Fruit fly (Drosophila melanogaster) whole organism, embryonic: Measurements from ENCODE around the gene CG14022.
A peak's percentile ranks its signal among the peaks of the same experiment; 100 is the strongest.

ENCODE experiments used
- Antp ChIP-seq: fragments of 200-800 bp; sonication (Bioruptor generic); optimal IDR thresholded peaks from 3 replicates; lab custom pipeline; 2016; ENCODE audit warnings: missing biosample characterization, missing genetic modification characterization
- Bteb2 ChIP-seq: fragments of 200-800 bp; sonication (Bioruptor generic); optimal IDR thresholded peaks from 2 replicates; lab custom pipeline; 2016; ENCODE audit warnings: missing biosample characterization, missing genetic modification characterization
- CG11504 ChIP-seq: fragments of 200-800 bp; sonication (Bioruptor generic); optimal IDR thresholded peaks from 3 replicates; lab custom pipeline; 2019; ENCODE audit warnings: missing biosample characterization, mild to moderate bottlenecking, missing genetic modification characterization, moderate library complexity
- CG16815 ChIP-seq: fragments of 200-800 bp; sonication (Bioruptor generic); optimal IDR thresholded peaks from 3 replicates; lab custom pipeline; 2017; ENCODE audit warnings: missing biosample characterization, mild to moderate bottlenecking, missing genetic modification characterization
- CG17912 ChIP-seq: fragments of 200-800 bp; sonication (Bioruptor generic); optimal IDR thresholded peaks from 2 replicates; lab custom pipeline; 2018; ENCODE audit warnings: missing biosample characterization, mild to moderate bottlenecking, missing genetic modification characterization
- CG1832 ChIP-seq: fragments of 200-800 bp; sonication (Bioruptor generic); optimal IDR thresholded peaks from 2 replicates; lab custom pipeline; 2017; ENCODE audit warnings: missing biosample characterization, mild to moderate bottlenecking, missing genetic modification characterization, inconsistent platforms
- CG2678 ChIP-seq: fragments of 200-800 bp; sonication (Bioruptor generic); optimal IDR thresholded peaks from 3 replicates; lab custom pipeline; 2019; ENCODE audit warnings: missing biosample characterization, mild to moderate bottlenecking, missing genetic modification characterization, moderate library complexity
- CG34224 ChIP-seq: fragments of 200-800 bp; sonication (Bioruptor generic); IDR thresholded peaks from 3 replicates; pipeline ENCODE4 v1.3.6; 2022; ENCODE audit warnings: missing biosample characterization, missing genetic modification characterization; ENCODE audit not compliant: partially characterized antibody
- CG3995 ChIP-seq: fragments of 200-800 bp; sonication (Bioruptor generic); optimal IDR thresholded peaks from 3 replicates; lab custom pipeline; 2016; ENCODE audit warnings: missing biosample characterization, missing genetic modification characterization
- CG6175 ChIP-seq: fragments of 200-800 bp; sonication (Bioruptor generic); IDR thresholded peaks from 3 replicates; pipeline ENCODE4 v1.3.6; 2022; ENCODE audit warnings: missing biosample characterization, missing genetic modification characterization
- CG7271 ChIP-seq: fragments of 200-800 bp; sonication (Bioruptor generic); optimal IDR thresholded peaks from 2 replicates; lab custom pipeline; 2018; ENCODE audit warnings: missing biosample characterization, mild to moderate bottlenecking, missing genetic modification characterization, moderate library complexity
- CG8290 ChIP-seq, 3 experiments: fragments of 200-800 bp; sonication (Bioruptor generic); optimal IDR thresholded peaks; 2 replicates each; lab custom pipeline; 2016 to 2019; ENCODE audit warnings: missing biosample characterization in 3 of 3, missing genetic modification characterization in 3 of 3, mild to moderate bottlenecking in 2 of 3, moderate library complexity in 1 of 3
- CG9609 ChIP-seq: fragments of 200-800 bp; sonication (Bioruptor generic); optimal IDR thresholded peaks from 3 replicates; lab custom pipeline; 2016; ENCODE audit warnings: missing biosample characterization, missing genetic modification characterization
- Dp ChIP-seq: fragments of 200-800 bp; sonication (Bioruptor generic); optimal IDR thresholded peaks from 2 replicates; lab custom pipeline; 2018; ENCODE audit warnings: missing biosample characterization, mild to moderate bottlenecking, missing genetic modification characterization, moderate library complexity
- Dref ChIP-seq: fragments of 200-800 bp; sonication (Bioruptor generic); IDR thresholded peaks from 2 replicates; pipeline ENCODE4 v1.3.6; 2022; ENCODE audit warnings: missing biosample characterization, missing genetic modification characterization
- H2.0 ChIP-seq: fragments of 200-800 bp; sonication (Bioruptor generic); IDR thresholded peaks from 2 replicates; pipeline ENCODE4 v1.3.6; 2022; ENCODE audit warnings: missing biosample characterization, missing genetic modification characterization
- Oli ChIP-seq: fragments of 200-800 bp; sonication (Bioruptor generic); optimal IDR thresholded peaks from 2 replicates; lab custom pipeline; 2018; ENCODE audit warnings: missing biosample characterization, mild to moderate bottlenecking, missing genetic modification characterization, moderate library complexity
- Pdp1 ChIP-seq, 2 experiments: fragments of 200-800 bp; sonication (Bioruptor generic); optimal IDR thresholded peaks; 3 replicates each; lab custom pipeline; 2016; ENCODE audit warnings: missing biosample characterization in 2 of 2, missing genetic modification characterization in 2 of 2, mild to moderate bottlenecking in 1 of 2, moderate library complexity in 1 of 2
- Ptx1 ChIP-seq: fragments of 200-800 bp; sonication (Bioruptor generic); IDR thresholded peaks from 2 replicates; pipeline ENCODE4 v1.3.6; 2022; ENCODE audit warnings: missing biosample characterization, missing genetic modification characterization
- Sox102F ChIP-seq: fragments of 200-800 bp; sonication (Bioruptor generic); optimal IDR thresholded peaks from 2 replicates; lab custom pipeline; 2018; ENCODE audit warnings: missing biosample characterization, mild to moderate bottlenecking, missing genetic modification characterization, moderate library complexity
- Usf ChIP-seq: fragments of 200-800 bp; sonication (Bioruptor generic); optimal IDR thresholded peaks from 2 replicates; lab custom pipeline; 2017; ENCODE audit warnings: missing genotype, missing biosample characterization, missing genetic modification characterization
- bbx ChIP-seq: fragments of 200-800 bp; sonication (Bioruptor generic); IDR thresholded peaks from 2 replicates; pipeline ENCODE4 v1.3.6; 2022; ENCODE audit warnings: missing biosample characterization, missing genetic modification characterization; ENCODE audit not compliant: partially characterized antibody
- bsh ChIP-seq, 2 experiments: fragments of 200-800 bp; sonication (Bioruptor generic); optimal IDR thresholded peaks; 2 replicates each; lab custom pipeline; 2017 to 2018; ENCODE audit warnings: mild to moderate bottlenecking in 2 of 2, missing biosample characterization in 2 of 2, missing genetic modification characterization in 2 of 2, moderate library complexity in 1 of 2
- cwo ChIP-seq: fragments of 200-800 bp; sonication (Bioruptor generic); optimal IDR thresholded peaks from 3 replicates; lab custom pipeline; 2017; ENCODE audit warnings: missing biosample characterization, missing genetic modification characterization, mild to moderate bottlenecking, moderate library complexity, missing genetic modification reagents
- dmrt99B ChIP-seq: fragments of 200-800 bp; sonication (Bioruptor generic); optimal IDR thresholded peaks from 2 replicates; lab custom pipeline; 2018; ENCODE audit warnings: missing biosample characterization, mild to moderate bottlenecking, missing genetic modification characterization, moderate library complexity
- dpn ChIP-seq, 2 experiments: fragments of 200-800 bp; sonication (Bioruptor generic); optimal IDR thresholded peaks; 3 replicates each; lab custom pipeline; 2016; ENCODE audit warnings: missing biosample characterization in 2 of 2, missing genetic modification characterization in 2 of 2
- gem ChIP-seq: fragments of 200-800 bp; sonication (Bioruptor generic); optimal IDR thresholded peaks from 2 replicates; lab custom pipeline; 2019; ENCODE audit warnings: missing biosample characterization, mild to moderate bottlenecking, missing genetic modification characterization, moderate library complexity
- ken ChIP-seq: fragments of 200-800 bp; sonication (Bioruptor generic); IDR thresholded peaks from 3 replicates; pipeline ENCODE4 v1.3.6; 2022; ENCODE audit warnings: missing biosample characterization, missing genetic modification characterization
- pnt ChIP-seq: fragments of 200-800 bp; sonication (Bioruptor generic); optimal IDR thresholded peaks from 3 replicates; lab custom pipeline; 2016; ENCODE audit warnings: missing biosample characterization, missing genetic modification characterization
- row ChIP-seq: fragments of 200-800 bp; sonication (Bioruptor generic); IDR thresholded peaks from 3 replicates; pipeline ENCODE4 v1.3.6; 2022; ENCODE audit warnings: missing biosample characterization, missing genetic modification characterization
- sens ChIP-seq: fragments of 200-800 bp; sonication (Bioruptor generic); peaks from one replicate; lab custom pipeline; 2016; ENCODE audit warnings: missing biosample characterization, missing genetic modification characterization
- sens-2 ChIP-seq: fragments of 200-800 bp; sonication (Bioruptor generic); IDR thresholded peaks from 2 replicates; pipeline ENCODE4 v1.3.6; 2022; ENCODE audit warnings: missing biosample characterization, missing genetic modification characterization
- seq ChIP-seq: fragments of 200-800 bp; sonication (Bioruptor generic); IDR thresholded peaks from 2 replicates; pipeline ENCODE4 v1.3.6; 2022; ENCODE audit warnings: missing biosample characterization, missing genetic modification characterization
- slbo ChIP-seq: fragments of 200-800 bp; sonication (Bioruptor generic); IDR thresholded peaks from 2 replicates; pipeline ENCODE4 v1.3.6; 2022; ENCODE audit warnings: missing biosample characterization, missing genetic modification characterization
- tio ChIP-seq: fragments of 200-800 bp; sonication (Bioruptor generic); optimal IDR thresholded peaks from 2 replicates; lab custom pipeline; 2017; ENCODE audit warnings: missing biosample characterization, missing genetic modification characterization, inconsistent platforms
- trem ChIP-seq: fragments of 200-800 bp; optimal IDR thresholded peaks from 3 replicates; lab custom pipeline; 2019; ENCODE audit warnings: missing biosample characterization, mild to moderate bottlenecking, missing genetic modification characterization, moderate library complexity
- tx ChIP-seq: fragments of 200-800 bp; sonication (Bioruptor generic); optimal IDR thresholded peaks from 2 replicates; lab custom pipeline; 2016; ENCODE audit warnings: missing biosample characterization, missing genetic modification characterization
- zfh1 ChIP-seq: fragments of 200-800 bp; sonication (Bioruptor generic); IDR thresholded peaks from 3 replicates; pipeline ENCODE4 v1.3.6; 2022; ENCODE audit warnings: missing biosample characterization, missing genetic modification characterization

CG14022 gene

DNA sequence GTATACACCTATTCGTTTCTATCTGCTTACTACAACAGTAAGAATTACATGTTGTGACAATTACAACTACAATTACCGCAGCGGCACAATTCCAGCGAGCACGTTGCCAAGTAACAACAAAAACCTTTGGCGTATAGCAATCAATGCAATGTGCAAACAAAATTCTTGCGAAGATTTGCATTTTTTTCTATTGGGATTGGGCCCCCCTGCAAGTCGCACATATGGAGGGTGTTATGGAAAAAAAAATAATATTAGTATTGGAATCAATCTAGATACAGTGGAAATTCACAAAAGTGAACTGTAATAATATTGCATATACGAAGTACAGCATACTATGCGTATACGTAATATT, 26.0 kb downstream of the CG14022 start:
- TF ChIP-seq trem (tag; lab: Kevin White, UChicago): no peak
- 0 out of 3 replicates have a peak, but pooled peaks have one; percentile 17 for TF ChIP-seq zfh1 (GFP tag; lab: Robert Waterston, UW)
- TF ChIP-seq, all 482 proteins: peak for 1

DNA sequence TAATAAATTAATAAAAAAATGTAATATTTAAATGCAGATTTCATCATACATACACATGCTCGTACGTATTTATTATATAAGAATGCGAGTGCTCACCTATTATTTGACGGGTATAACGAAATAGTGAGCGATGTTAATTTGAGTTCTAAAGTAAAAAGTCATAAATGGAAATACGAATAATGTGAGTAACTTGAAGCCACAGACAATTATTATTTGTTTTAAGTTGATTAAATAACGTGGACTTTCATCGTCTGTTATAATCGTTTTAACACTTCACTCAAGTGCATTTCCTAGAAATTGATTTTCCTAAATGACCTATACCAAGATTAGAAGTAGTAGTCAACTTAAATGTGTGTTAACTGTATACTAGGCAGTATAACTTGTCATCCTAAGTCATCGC, 26.4 kb downstream of the CG14022 start:
- TF ChIP-seq gem (tag; lab: Kevin White, UChicago) (peak; percentile 28), slbo (GFP tag; lab: Robert Waterston, UW) (no peak), Usf (GFP tag; lab: Kevin White, UChicago) (no peak), CG11504 (peak; percentile 5), Oli (tag; lab: Kevin White, UChicago) (peak; percentile 22), pnt (GFP tag; lab: Kevin White, UChicago) (no peak), bbx (no peak), tio (GFP tag; lab: Kevin White, UChicago) (no peak), sens-2 (GFP tag; lab: Robert Waterston, UW) (no peak), CG8290 (GFP tag; optimal IDR thresholded peaks at IDR 0.05; lab: Kevin White, UChicago) (no peak), CG8290 (tag; optimal IDR thresholded peaks at IDR 0.05; lab: Kevin White, UChicago) (no peak), bsh (GFP tag; optimal IDR thresholded peaks at IDR 0.05; lab: Kevin White, UChicago) (peak in 1 of 2 experiments; percentile 3), dmrt99B (tag; lab: Kevin White, UChicago) (peak; percentile 24), dpn (GFP tag; optimal IDR thresholded peaks at IDR 0.05; lab: Kevin White, UChicago) (no peak), Dref (no peak), CG34224 (GFP tag; lab: Robert Waterston, UW) (no peak), Dp (GFP tag; lab: Kevin White, UChicago) (no peak), seq (no peak), CG1832 (GFP tag; lab: Kevin White, UChicago) (no peak), Bteb2 (GFP tag; lab: Kevin White, UChicago) (no peak), H2.0 (no peak), CG3995 (GFP tag; lab: Kevin White, UChicago) (no peak), cwo (GFP tag; lab: Kevin White, UChicago) (no peak), sens (GFP tag; lab: Kevin White, UChicago) (peak; percentile 72), Pdp1 (GFP tag; optimal IDR thresholded peaks at IDR 0.05; lab: Kevin White, UChicago) (peak in 1 of 2 experiments; percentile 64), CG16815 (GFP tag; lab: Kevin White, UChicago) (no peak), row (peak; percentile 27; the same call in 2 of the 3 replicates), ken (GFP tag; lab: Robert Waterston, UW) (0 out of 3 replicates have a peak, but pooled peaks have one; percentile 14), CG2678 (no peak), CG17912 (no peak), tx (GFP tag; lab: Kevin White, UChicago) (no peak), CG6175 (GFP tag; lab: Robert Waterston, UW) (no peak), Ptx1 (GFP tag; lab: Robert Waterston, UW) (peak; percentile 17; the same call in 1 of the 2 replicates), Antp (GFP tag; lab: Kevin White, UChicago) (no peak), Sox102F (GFP tag; lab: Kevin White, UChicago) (peak; percentile 27), CG9609 (no peak), CG7271 (no peak)
